Fruit fly (Drosophila melanogaster) whole organism, pupa: ENCODE results near the gene Cand1.

Experiments used
- CG13204 ChIP-seq: fragments of 200-800 bp; sonication (Bioruptor generic); optimal IDR thresholded peaks from 2 replicates; lab custom pipeline; 2018; ENCODE audit warnings: missing biosample characterization, mild to moderate bottlenecking, missing genetic modification characterization, moderate library complexity
- CG4496 ChIP-seq: fragments of 200-800 bp; sonication (Bioruptor generic); IDR thresholded peaks from 3 replicates; pipeline ENCODE4 v1.3.6; 2022; ENCODE audit warnings: missing biosample characterization, missing genetic modification characterization
- CG8301 ChIP-seq: fragments of 200-800 bp; sonication (Bioruptor generic); optimal IDR thresholded peaks from 2 replicates; lab custom pipeline; 2018; ENCODE audit warnings: missing biosample characterization, mild to moderate bottlenecking, missing genetic modification characterization
- Pif1A ChIP-seq: fragments of 200-800 bp; sonication (Bioruptor generic); optimal IDR thresholded peaks from 3 replicates; lab custom pipeline; 2016; ENCODE audit warnings: missing biosample characterization, missing genetic modification characterization
- Pif1B ChIP-seq: fragments of 200-800 bp; sonication (Bioruptor generic); optimal IDR thresholded peaks from 3 replicates; lab custom pipeline; 2016; ENCODE audit warnings: missing biosample characterization, missing genetic modification characterization
- Snoo ChIP-seq: fragments of 200-800 bp; sonication (Bioruptor generic); optimal IDR thresholded peaks from 3 replicates; lab custom pipeline; 2017; ENCODE audit warnings: missing biosample characterization, mild to moderate bottlenecking, missing genetic modification characterization, inconsistent platforms

DNA sequence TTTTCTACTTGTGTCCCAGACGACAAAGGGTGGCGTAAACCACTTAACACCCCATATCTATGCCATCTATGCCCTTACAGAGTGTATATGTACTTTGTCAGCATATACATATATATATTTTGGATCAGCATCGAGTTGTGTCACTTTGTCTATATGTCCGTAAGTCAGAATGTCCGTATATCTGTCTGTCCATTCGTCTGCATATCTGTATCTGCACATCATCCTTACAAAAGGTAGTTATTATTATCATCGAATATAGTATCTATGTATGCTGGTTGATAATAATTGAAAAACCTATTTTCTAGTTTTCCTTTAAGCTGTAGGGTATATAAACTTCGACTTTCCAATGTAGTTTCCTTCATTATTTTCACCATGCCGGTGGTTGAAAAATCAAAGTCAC is 11.4 kb downstream of the Cand1 start:
- no peak for TF ChIP-seq CG8301 (tag; lab: Kevin White, UChicago)
- TF ChIP-seq Pif1A (GFP tag; lab: Kevin White, UChicago) = no peak
- no peak for TF ChIP-seq CG4496
- TF ChIP-seq Pif1B (GFP tag; lab: Kevin White, UChicago) = no peak
- no peak for TF ChIP-seq CG13204 (GFP tag; lab: Kevin White, UChicago)
- no peak for TF ChIP-seq Snoo (tag; lab: Kevin White, UChicago)
